Worm (Caenorhabditis elegans): Measurements from ENCODE around the gene best-9.

ce11 chrIV:6585397-6585921, 24.9 kb downstream of the best-9 start, which contains the start of the genes F38A5.2 and dnj-11:
- no peak for TF ChIP-seq ama-1 (optimal IDR thresholded peaks at IDR 0.05)
- no peak for TF ChIP-seq ceh-36 (tag; optimal IDR thresholded peaks at IDR 0.05)
- no peak for TF ChIP-seq hnd-1 (tag; optimal IDR thresholded peaks at IDR 0.05)
- no peak for TF ChIP-seq tbx-11 (GFP tag; IDR thresholded peaks at IDR 0.05)
- no peak for TF ChIP-seq B0310.2 (tag; optimal IDR thresholded peaks at IDR 0.05)
- TF ChIP-seq tbx-37 (GFP tag; conservative IDR thresholded peaks at IDR 0.05) = no peak
- no peak for TF ChIP-seq scrt-1 (GFP tag; IDR thresholded peaks at IDR 0.05)
- TF ChIP-seq flt-1 (GFP tag; IDR thresholded peaks at IDR 0.05) = no peak
- TF ChIP-seq ceh-13 (GFP tag; optimal IDR thresholded peaks at IDR 0.05) = no peak
- TF ChIP-seq F13C5.2 (tag; optimal IDR thresholded peaks at IDR 0.05) = peak; percentile 59
- no peak for TF ChIP-seq pes-1 (GFP tag; IDR thresholded peaks at IDR 0.05)
- no peak for TF ChIP-seq hmg-4 (GFP tag; optimal IDR thresholded peaks at IDR 0.05)

Data from whole organism, early embryonic.